Worm (Caenorhabditis elegans): ENCODE measurements around the gene srh-141.

DNA sequence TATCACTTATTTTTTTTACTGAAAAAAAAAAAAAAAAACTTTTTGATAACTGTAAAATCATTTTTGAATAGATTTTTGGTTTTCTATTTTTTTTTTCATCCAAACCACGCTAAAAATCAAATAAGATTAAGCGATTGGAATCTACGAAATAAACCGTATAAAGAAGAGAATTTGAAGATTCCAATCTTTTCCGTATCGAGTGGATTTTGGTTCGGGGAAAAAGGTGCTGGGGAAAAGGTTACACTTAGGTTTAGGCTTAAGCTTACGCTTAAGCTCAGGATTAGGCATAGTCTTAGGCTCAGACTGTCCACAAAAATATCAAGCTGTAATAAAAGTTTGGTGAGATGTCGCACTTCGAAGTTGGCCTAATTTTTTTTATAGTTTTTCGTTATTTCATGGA lies 48.0 kb upstream of the srh-141 start, which contains the start of gene F13A7.12:
- TF ChIP-seq let-526 (GFP tag; IDR thresholded peaks at IDR 0.05) (no peak), die-1 (tag; optimal IDR thresholded peaks at IDR 0.05) (no peak), ama-1 (optimal IDR thresholded peaks at IDR 0.05) (no peak), ama-1 (GFP tag; optimal IDR thresholded peaks at IDR 0.05) (no peak), nfya-1 (tag; optimal IDR thresholded peaks at IDR 0.05; ENCODE audit: borderline replicate concordance, insufficient read depth) (no peak), B0035.1 (tag; optimal IDR thresholded peaks at IDR 0.05) (no peak), pha-4 (tag; optimal IDR thresholded peaks at IDR 0.05) (no peak), Y53F4B.3 (GFP tag; IDR thresholded peaks at IDR 0.05) (no peak)

Measured in whole organism, young adult.